Fruit fly (Drosophila melanogaster): ENCODE measurements around the gene CG12012.

The CG12012 gene

dm6 chr3L:3384596-3385436 is 8.3 kb downstream of the CG12012 start:
- no peak for TF ChIP-seq noc (tag; optimal IDR thresholded peaks at IDR 0.05)

dm6 chr3L:3385437-3385802 is 8.9 kb downstream of the CG12012 start:
- TF ChIP-seq noc (tag; optimal IDR thresholded peaks at IDR 0.05), result no peak

DNA sequence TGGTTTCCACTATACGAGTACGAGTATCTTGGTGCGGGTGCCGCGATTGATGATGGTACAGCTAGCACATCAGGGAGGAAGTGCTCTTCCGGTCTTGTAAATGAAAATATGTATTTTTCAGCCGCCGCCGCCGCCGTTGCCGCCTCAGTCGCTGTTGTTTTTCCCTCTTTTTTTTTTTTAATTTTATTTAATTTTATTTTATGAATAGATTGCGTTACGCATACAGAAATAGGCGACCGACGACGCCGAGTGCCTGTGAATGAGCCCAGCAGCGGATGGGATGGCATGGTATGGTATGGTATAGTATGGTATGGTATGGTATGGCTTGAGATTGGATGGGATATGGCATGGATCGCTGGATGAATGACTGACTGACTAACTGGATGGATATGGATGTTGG is 10.2 kb downstream of the CG12012 start:
- no peak for TF ChIP-seq noc (tag; optimal IDR thresholded peaks at IDR 0.05)

- no peak for TF ChIP-seq noc (tag; optimal IDR thresholded peaks at IDR 0.05)
Measured at dm6 chr3L:3387619-3388018, 11.1 kb downstream of the CG12012 start.

DNA sequence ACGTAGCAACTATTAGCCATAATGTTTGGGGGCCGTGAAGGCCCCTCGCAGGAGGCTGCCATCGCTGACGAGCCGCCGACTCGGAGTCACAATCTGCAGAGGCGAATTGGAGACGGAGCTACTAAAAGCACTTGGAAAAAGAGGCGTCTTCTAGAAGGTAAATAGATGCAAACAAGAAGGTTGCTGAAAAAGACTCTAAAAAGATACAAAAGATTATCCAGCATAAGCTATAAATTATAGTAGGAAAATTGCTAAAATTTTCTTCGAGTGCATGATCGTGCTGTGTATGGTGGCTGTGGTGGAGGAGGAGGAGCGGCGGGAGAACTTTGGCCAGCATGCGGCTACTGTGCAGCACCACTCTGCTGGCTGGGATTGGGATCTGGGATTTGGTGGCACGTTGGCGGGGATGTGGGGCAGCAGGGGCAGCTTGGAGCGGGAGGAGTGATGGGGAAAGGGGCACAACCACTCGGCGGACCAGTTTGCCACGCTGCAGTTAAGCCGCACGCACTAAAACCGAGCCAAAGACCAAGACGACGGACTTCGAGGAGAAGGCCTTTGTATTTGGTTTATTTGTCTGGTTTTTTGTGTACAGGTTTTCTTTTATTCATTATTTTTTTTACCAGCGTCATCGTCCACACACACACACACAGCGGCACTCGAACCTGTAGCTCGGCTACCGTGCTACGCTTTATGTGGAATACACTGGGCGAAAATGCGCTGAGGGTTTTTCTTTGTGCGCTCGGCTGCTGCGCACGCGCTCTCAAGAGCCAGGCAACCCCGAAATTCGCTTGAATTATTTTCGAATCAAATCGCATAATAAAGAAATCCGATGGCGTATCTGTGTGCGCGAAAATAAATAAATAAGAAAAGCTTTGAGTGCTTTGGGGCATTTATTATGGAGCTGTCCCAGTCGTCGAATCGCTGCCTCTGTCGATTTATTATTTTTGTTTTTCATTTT is 12.4 kb downstream of the CG12012 start:
- TF ChIP-seq noc (tag; optimal IDR thresholded peaks at IDR 0.05), result no peak

- peak; percentile 14 for TF ChIP-seq noc (tag; optimal IDR thresholded peaks at IDR 0.05)
Measured at dm6 chr3L:3389666-3390059, 13.1 kb downstream of the CG12012 start.

dm6 chr3L:3390525-3390924 is 14.0 kb downstream of the CG12012 start:
- no peak for TF ChIP-seq noc (tag; optimal IDR thresholded peaks at IDR 0.05)

DNA sequence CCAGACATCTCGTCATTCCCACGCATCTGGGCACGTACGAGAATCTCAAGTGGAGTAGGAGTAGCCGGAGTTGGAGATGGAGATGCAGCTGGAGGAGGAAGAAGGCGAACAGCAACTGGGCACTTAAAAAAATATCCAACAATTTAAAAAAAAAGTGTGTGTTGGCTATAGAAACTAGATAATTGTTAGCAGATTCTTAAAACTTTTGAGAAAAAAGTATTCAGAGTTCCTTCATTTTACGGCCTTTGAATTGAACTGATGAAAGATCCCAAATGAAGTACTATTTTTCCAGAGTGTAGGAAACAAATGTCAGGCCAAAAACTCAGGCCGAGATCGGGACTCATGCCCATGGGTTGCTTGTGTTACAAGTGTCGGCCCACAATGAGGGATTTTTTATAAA is 15.3 kb downstream of the CG12012 start:
- no peak for TF ChIP-seq noc (tag; optimal IDR thresholded peaks at IDR 0.05)

dm6 chr3L:3393951-3394834 is 17.6 kb downstream of the CG12012 start:
- TF ChIP-seq noc (tag; optimal IDR thresholded peaks at IDR 0.05), result no peak

dm6 chr3L:3394854-3395723 is 18.5 kb downstream of the CG12012 start:
- TF ChIP-seq noc (tag; optimal IDR thresholded peaks at IDR 0.05), result no peak

DNA sequence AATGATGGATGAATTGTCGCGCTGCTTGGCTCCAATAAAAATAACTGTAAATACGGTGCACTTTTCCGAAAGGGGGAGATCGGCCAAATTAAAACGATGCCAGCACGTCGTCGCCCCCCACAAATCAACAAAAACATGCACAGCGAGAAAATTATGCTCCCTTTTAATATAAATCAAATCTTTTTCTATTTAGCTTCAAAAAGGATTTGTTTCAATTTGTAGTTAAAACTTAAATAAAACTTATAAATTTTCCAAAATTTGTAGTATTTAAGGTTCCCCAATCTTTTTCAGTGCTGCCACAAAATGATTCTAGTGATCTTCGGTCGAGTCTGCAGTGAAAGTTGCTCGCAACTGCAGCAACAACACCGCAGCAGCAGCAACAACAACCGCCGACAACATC is 19.5 kb downstream of the CG12012 start:
- no peak for TF ChIP-seq noc (tag; optimal IDR thresholded peaks at IDR 0.05)

DNA sequence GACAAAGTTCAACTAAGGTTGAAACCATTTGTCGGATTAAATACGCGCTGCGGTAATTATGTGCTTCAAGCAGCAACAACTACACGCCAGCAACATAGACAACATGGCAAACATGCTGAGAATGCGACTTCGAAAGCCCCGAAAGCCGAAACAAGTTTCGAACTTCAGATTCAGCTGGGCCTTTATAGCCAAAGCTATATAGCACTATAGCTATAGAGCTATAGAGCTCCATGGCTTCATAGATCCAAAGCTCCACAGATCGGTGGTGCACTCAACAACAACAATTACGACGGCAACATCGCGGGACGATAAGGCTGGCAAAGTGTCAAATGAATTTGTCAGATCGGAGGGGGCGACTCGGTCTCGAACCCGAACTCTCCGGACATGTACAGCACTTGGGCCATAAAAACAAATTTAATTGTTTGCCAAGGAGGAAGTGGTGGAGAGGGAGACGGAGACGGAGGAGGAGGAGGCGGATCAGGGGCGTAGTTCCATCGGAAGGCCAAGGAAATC is 20.8 kb downstream of the CG12012 start:
- TF ChIP-seq noc (tag; optimal IDR thresholded peaks at IDR 0.05), result no peak

DNA sequence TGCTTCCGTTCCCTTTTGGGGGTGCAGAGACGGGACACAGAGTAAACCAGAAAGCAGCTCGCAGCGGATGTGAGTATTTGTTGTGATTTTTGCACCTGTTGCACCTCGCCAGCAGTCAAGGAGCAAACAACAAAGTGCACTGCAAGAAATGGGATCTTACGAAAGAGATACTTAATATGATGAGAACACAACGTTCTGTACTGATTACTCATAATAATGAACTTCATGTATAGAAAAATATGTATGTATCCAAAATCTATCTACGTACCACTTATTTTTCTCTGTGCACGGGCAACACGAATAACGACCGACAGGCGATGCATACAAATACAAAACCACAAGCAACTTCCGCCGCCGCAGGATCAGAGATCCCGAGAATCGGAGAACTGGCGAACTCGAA is 21.3 kb downstream of the CG12012 start:
- no peak for TF ChIP-seq noc (tag; optimal IDR thresholded peaks at IDR 0.05)

DNA sequence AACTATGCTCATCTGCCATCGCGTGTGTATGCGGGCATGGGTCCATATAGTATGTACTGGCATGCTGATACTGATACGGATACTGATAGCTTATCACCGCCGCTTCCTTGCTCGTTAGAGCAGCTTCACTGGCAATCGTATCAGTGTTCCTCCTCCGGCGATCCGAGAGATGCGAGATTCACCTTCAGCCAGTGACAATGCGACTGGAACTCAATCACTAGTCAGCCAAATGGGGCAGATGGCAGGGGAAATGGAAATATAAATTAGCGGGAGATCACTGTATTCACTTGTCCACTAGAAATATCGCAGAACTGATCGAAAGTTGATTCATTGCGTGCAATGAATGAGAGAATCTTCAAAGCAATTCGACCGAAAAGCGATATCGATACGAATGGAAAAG is 21.9 kb downstream of the CG12012 start:
- TF ChIP-seq noc (tag; optimal IDR thresholded peaks at IDR 0.05), result no peak

Data from whole organism, larva.